Fruit fly (Drosophila melanogaster) whole organism, pupa: ENCODE results near the gene CG31231.

ENCODE experiments used
- CG10348 ChIP-seq: fragments of 200-800 bp; sonication (Bioruptor generic); IDR thresholded peaks from 2 replicates; pipeline ENCODE4 v1.3.6; 2022; ENCODE audit warnings: missing biosample characterization, missing genetic modification characterization
- CG12605 ChIP-seq: fragments of 200-800 bp; sonication (Bioruptor generic); IDR thresholded peaks from 2 replicates; pipeline ENCODE4 v1.3.6; 2022; ENCODE audit warnings: missing biosample characterization, missing genetic modification characterization
- CG13204 ChIP-seq: fragments of 200-800 bp; sonication (Bioruptor generic); optimal IDR thresholded peaks from 2 replicates; lab custom pipeline; 2018; ENCODE audit warnings: missing biosample characterization, mild to moderate bottlenecking, missing genetic modification characterization, moderate library complexity
- CG14655 ChIP-seq: fragments of 200-800 bp; sonication (Bioruptor generic); optimal IDR thresholded peaks from 3 replicates; lab custom pipeline; 2017; ENCODE audit warnings: mild to moderate bottlenecking, missing biosample characterization, missing genetic modification reagents, missing genetic modification characterization
- CG15710 ChIP-seq: fragments of 200-800 bp; sonication (Bioruptor generic); optimal IDR thresholded peaks from 2 replicates; lab custom pipeline; 2018; ENCODE audit warnings: missing biosample characterization, mild to moderate bottlenecking, missing genetic modification characterization, moderate library complexity
- CG17806 ChIP-seq: fragments of 200-800 bp; sonication (Bioruptor generic); optimal IDR thresholded peaks from 2 replicates; lab custom pipeline; 2018; ENCODE audit warnings: missing biosample characterization, mild to moderate bottlenecking, missing genetic modification characterization, moderate library complexity
- CG32121 ChIP-seq: fragments of 200-800 bp; sonication (Bioruptor generic); IDR thresholded peaks from 2 replicates; pipeline ENCODE4 v1.3.6; 2022; ENCODE audit warnings: missing biosample characterization, missing genetic modification characterization
- CG34367 ChIP-seq: fragments of 200-800 bp; sonication (Bioruptor generic); optimal IDR thresholded peaks from 2 replicates; lab custom pipeline; 2018; ENCODE audit warnings: missing biosample characterization, mild to moderate bottlenecking, missing genetic modification characterization
- CG4496 ChIP-seq: fragments of 200-800 bp; sonication (Bioruptor generic); IDR thresholded peaks from 3 replicates; pipeline ENCODE4 v1.3.6; 2022; ENCODE audit warnings: missing biosample characterization, missing genetic modification characterization
- CG8159 ChIP-seq: fragments of 200-800 bp; sonication (Bioruptor generic); optimal IDR thresholded peaks from 3 replicates; lab custom pipeline; 2018; ENCODE audit warnings: missing biosample characterization, mild to moderate bottlenecking, missing genetic modification characterization, moderate library complexity
- CG8301 ChIP-seq: fragments of 200-800 bp; sonication (Bioruptor generic); optimal IDR thresholded peaks from 2 replicates; lab custom pipeline; 2018; ENCODE audit warnings: missing biosample characterization, mild to moderate bottlenecking, missing genetic modification characterization
- CG9948 ChIP-seq: fragments of 200-800 bp; sonication (Bioruptor generic); optimal IDR thresholded peaks from 2 replicates; lab custom pipeline; 2018; ENCODE audit warnings: missing biosample characterization, mild to moderate bottlenecking, missing genetic modification characterization, moderate library complexity
- D1 ChIP-seq: fragments of 200-800 bp; sonication (Bioruptor generic); optimal IDR thresholded peaks from 2 replicates; lab custom pipeline; 2018; ENCODE audit warnings: missing biosample characterization, mild to moderate bottlenecking, missing genetic modification characterization, moderate library complexity
- EcR ChIP-seq: fragments of 200-800 bp; sonication (Bioruptor generic); optimal IDR thresholded peaks from 3 replicates; lab custom pipeline; 2019; ENCODE audit warnings: missing biosample characterization, missing genetic modification characterization, mild to moderate bottlenecking, moderate library complexity, missing genetic modification reagents
- Ets98B ChIP-seq: fragments of 200-800 bp; sonication (Bioruptor generic); IDR thresholded peaks from 2 replicates; pipeline ENCODE4 v1.3.6; 2022; ENCODE audit warnings: missing biosample characterization, missing genetic modification characterization
- Pif1A ChIP-seq: fragments of 200-800 bp; sonication (Bioruptor generic); optimal IDR thresholded peaks from 3 replicates; lab custom pipeline; 2016; ENCODE audit warnings: missing biosample characterization, missing genetic modification characterization
- Pif1B ChIP-seq: fragments of 200-800 bp; sonication (Bioruptor generic); optimal IDR thresholded peaks from 3 replicates; lab custom pipeline; 2016; ENCODE audit warnings: missing biosample characterization, missing genetic modification characterization
- Snoo ChIP-seq: fragments of 200-800 bp; sonication (Bioruptor generic); optimal IDR thresholded peaks from 3 replicates; lab custom pipeline; 2017; ENCODE audit warnings: missing biosample characterization, mild to moderate bottlenecking, missing genetic modification characterization, inconsistent platforms
- fd96Ca ChIP-seq: fragments of 200-800 bp; sonication (Bioruptor generic); IDR thresholded peaks from 3 replicates; pipeline ENCODE4 v1.3.6; 2022; ENCODE audit warnings: missing biosample characterization, missing genetic modification characterization
- gl ChIP-seq: fragments of 200-800 bp; sonication (Bioruptor generic); optimal IDR thresholded peaks from 2 replicates; lab custom pipeline; 2018; ENCODE audit warnings: missing biosample characterization, mild to moderate bottlenecking, missing genetic modification characterization
- rn ChIP-seq: fragments of 200-800 bp; sonication (Bioruptor generic); IDR thresholded peaks from 2 replicates; pipeline ENCODE4 v1.3.6; 2022; ENCODE audit warnings: missing biosample characterization, missing genetic modification characterization

The CG31231 gene

dm6 chr3R:18628311-18628811, 36.8 kb upstream of the CG31231 start:
- 0 out of 2 replicates have a peak, but pooled peaks have one; percentile 32 for TF ChIP-seq CG32121
- no peak for TF ChIP-seq CG13204 (GFP tag; lab: Kevin White, UChicago)
- TF ChIP-seq EcR (GFP tag; lab: Kevin White, UChicago) = peak; percentile 52
- no peak for TF ChIP-seq Pif1B (GFP tag; lab: Kevin White, UChicago)
- TF ChIP-seq Pif1A = no peak
- TF ChIP-seq Ets98B (GFP tag; lab: Robert Waterston, UW) = peak; percentile 5; the same call in 1 of the 2 replicates
- no peak for TF ChIP-seq CG17806 (tag; lab: Kevin White, UChicago)
- TF ChIP-seq gl = no peak
- peak; percentile 56; the same call in 1 of the 3 replicates for TF ChIP-seq fd96Ca (GFP tag; lab: Robert Waterston, UW)
- no peak for TF ChIP-seq rn (GFP tag; lab: Robert Waterston, UW)
- TF ChIP-seq CG15710 = no peak
- peak; percentile 70; the same call in 2 of the 3 replicates for TF ChIP-seq CG4496 (GFP tag; lab: Robert Waterston, UW)
- no peak for TF ChIP-seq CG8159 (tag; lab: Kevin White, UChicago)

dm6 chr3R:18633099-18633498, 32.1 kb upstream of the CG31231 start:
- TF ChIP-seq CG9948 (no peak), CG32121 (0 out of 2 replicates have a peak, but pooled peaks have one; percentile 22), CG14655 (GFP tag; lab: Kevin White, UChicago) (peak; percentile 9), CG8301 (tag; lab: Kevin White, UChicago) (peak; percentile 11), gl (no peak), Snoo (tag; lab: Kevin White, UChicago) (no peak), Pif1B (GFP tag; lab: Kevin White, UChicago) (no peak)

dm6 chr3R:18639662-18640061, 25.5 kb upstream of the CG31231 start:
- TF ChIP-seq gl = no peak
- TF ChIP-seq CG34367 (tag; lab: Kevin White, UChicago) = no peak
- TF ChIP-seq Ets98B (GFP tag; lab: Robert Waterston, UW) = peak; percentile 64
- TF ChIP-seq CG17806 (tag; lab: Kevin White, UChicago) = peak; percentile 9
- no peak for TF ChIP-seq D1 (tag; lab: Kevin White, UChicago)
- TF ChIP-seq Pif1A = peak; percentile 30
- TF ChIP-seq CG8301 (tag; lab: Kevin White, UChicago) = no peak
- TF ChIP-seq CG4496 (GFP tag; lab: Robert Waterston, UW) = peak; percentile 55; the same call in 1 of the 3 replicates
- no peak for TF ChIP-seq Snoo (tag; lab: Kevin White, UChicago)
- peak; percentile 30 for TF ChIP-seq CG8159 (tag; lab: Kevin White, UChicago)
- no peak for TF ChIP-seq Pif1B (GFP tag; lab: Kevin White, UChicago)
- no peak for TF ChIP-seq CG13204 (GFP tag; lab: Kevin White, UChicago)
- TF ChIP-seq CG32121 = peak; percentile 59
- TF ChIP-seq CG10348 = no peak
- peak; percentile 27; the same call in 1 of the 2 replicates for TF ChIP-seq CG12605 (GFP tag; lab: Robert Waterston, UW)
- no peak for TF ChIP-seq rn (GFP tag; lab: Robert Waterston, UW)
- TF ChIP-seq fd96Ca (GFP tag; lab: Robert Waterston, UW) = peak; percentile 42; the same call in 1 of the 3 replicates
- TF ChIP-seq CG14655 (GFP tag; lab: Kevin White, UChicago) = no peak
- no peak for TF ChIP-seq EcR (GFP tag; lab: Kevin White, UChicago)
- TF ChIP-seq CG9948 = no peak
- no peak for TF ChIP-seq CG15710

dm6 chr3R:18641242-18641757, 23.9 kb upstream of the CG31231 start, which contains the start of gene CG14301:
Gene CG14301 (minus strand): TSS chr3R:18641457.
- TF ChIP-seq CG13204 (GFP tag; lab: Kevin White, UChicago) (no peak), CG12605 (GFP tag; lab: Robert Waterston, UW) (peak; percentile 51), D1 (tag; lab: Kevin White, UChicago) (no peak), CG14655 (GFP tag; lab: Kevin White, UChicago) (no peak), Pif1B (GFP tag; lab: Kevin White, UChicago) (peak; percentile 13), EcR (GFP tag; lab: Kevin White, UChicago) (no peak)

- TF ChIP-seq CG9948 = no peak
- TF ChIP-seq CG15710 = no peak
- no peak for TF ChIP-seq CG34367 (tag; lab: Kevin White, UChicago)
- TF ChIP-seq CG12605 (GFP tag; lab: Robert Waterston, UW) = no peak
- TF ChIP-seq gl = no peak
- no peak for TF ChIP-seq Snoo (tag; lab: Kevin White, UChicago)
These were observed 21.5 kb upstream of the CG31231 start for dm6 chr3R:18643646-18644045.

- TF ChIP-seq EcR (GFP tag; lab: Kevin White, UChicago) (peak; percentile 98), CG32121 (no peak)
- TF ChIP-seq, all 21 proteins: peak for 1
These were observed 6.7 kb upstream of the CG31231 start for dm6 chr3R:18658380-18658944.
